Fruit fly (Drosophila melanogaster) whole organism, embryonic: Measurements from ENCODE around the gene CG17121.

Experiments used
- CG14710 ChIP-seq: fragments of 200-800 bp; sonication (Bioruptor generic); optimal IDR thresholded peaks from 3 replicates; lab custom pipeline; 2019; ENCODE audit warnings: missing biosample characterization, mild to moderate bottlenecking, missing genetic modification characterization, moderate library complexity
- CG4707 ChIP-seq: fragments of 200-800 bp; sonication (Bioruptor generic); optimal IDR thresholded peaks from 2 replicates; lab custom pipeline; 2018; ENCODE audit warnings: missing biosample characterization, mild to moderate bottlenecking, missing genetic modification characterization, moderate library complexity
- CG6683 ChIP-seq: fragments of 200-800 bp; sonication (Bioruptor generic); optimal IDR thresholded peaks from 2 replicates; lab custom pipeline; 2017; ENCODE audit warnings: missing biosample characterization, mild to moderate bottlenecking, missing genetic modification characterization, missing genetic modification reagents
- CG6791 ChIP-seq: fragments of 200-800 bp; sonication (Bioruptor generic); IDR thresholded peaks from 3 replicates; pipeline ENCODE4 v1.3.6; 2022; ENCODE audit warnings: missing biosample characterization, missing genetic modification characterization; ENCODE audit not compliant: partially characterized antibody
- CG8478 ChIP-seq: fragments of >200 bp; optimal IDR thresholded peaks from 2 replicates; lab custom pipeline; 2018
- CG9437 ChIP-seq: fragments of 200-800 bp; sonication (Bioruptor generic); optimal IDR thresholded peaks from 2 replicates; lab custom pipeline; 2018; ENCODE audit warnings: missing biosample characterization, mild to moderate bottlenecking, missing genetic modification characterization
- CHES-1-like ChIP-seq: fragments of 200-800 bp; sonication (Bioruptor generic); optimal IDR thresholded peaks from 2 replicates; lab custom pipeline; 2016; ENCODE audit warnings: missing biosample characterization, missing genetic modification characterization
- HLH4C ChIP-seq: fragments of 200-800 bp; sonication (Bioruptor generic); IDR thresholded peaks from 3 replicates; pipeline ENCODE4 v1.3.6; 2022; ENCODE audit warnings: missing biosample characterization, missing genetic modification characterization; ENCODE audit not compliant: partially characterized antibody
- NC2α ChIP-seq: fragments of 200-800 bp; sonication (Bioruptor generic); optimal IDR thresholded peaks from 2 replicates; lab custom pipeline; 2016; ENCODE audit warnings: missing biosample characterization, missing genetic modification characterization
- Vsx1 ChIP-seq: fragments of 200-800 bp; sonication (Bioruptor generic); optimal IDR thresholded peaks from 2 replicates; lab custom pipeline; 2017; ENCODE audit warnings: missing biosample characterization, mild to moderate bottlenecking, missing genetic modification characterization, missing genetic modification reagents
- ac ChIP-seq: fragments of 200-800 bp; sonication (Bioruptor generic); optimal IDR thresholded peaks from 3 replicates; lab custom pipeline; 2017; ENCODE audit warnings: missing biosample characterization, mild to moderate bottlenecking, missing genetic modification characterization
- oc ChIP-seq: fragments of 200-800 bp; sonication (Bioruptor generic); optimal IDR thresholded peaks from 2 replicates; lab custom pipeline; 2018; ENCODE audit warnings: missing biosample characterization, mild to moderate bottlenecking, missing genetic modification characterization, moderate library complexity
- pb ChIP-seq: fragments of 200-800 bp; sonication (Bioruptor generic); optimal IDR thresholded peaks from 3 replicates; lab custom pipeline; 2016; ENCODE audit warnings: missing biosample characterization, missing genetic modification characterization

dm6 chr3R:23056753-23057152, 8.7 kb upstream of the CG17121 start:
- TF ChIP-seq CG14710 (no peak), CG9437 (GFP tag; lab: Kevin White, UChicago) (no peak), CG6683 (GFP tag; lab: Kevin White, UChicago) (no peak), pb (no peak), CG8478 (no peak), Vsx1 (GFP tag; lab: Kevin White, UChicago) (no peak), NC2α (GFP tag; lab: Kevin White, UChicago) (no peak), ac (GFP tag; lab: Kevin White, UChicago) (no peak), CG4707 (GFP tag; lab: Kevin White, UChicago) (no peak), HLH4C (GFP tag; lab: Robert Waterston, UW) (no peak), CHES-1-like (GFP tag; lab: Kevin White, UChicago) (no peak), oc (tag; lab: Kevin White, UChicago) (no peak), CG6791 (GFP tag; lab: Robert Waterston, UW) (no peak)
